Worm (Caenorhabditis elegans): ENCODE results near the gene B0432.11.

DNA sequence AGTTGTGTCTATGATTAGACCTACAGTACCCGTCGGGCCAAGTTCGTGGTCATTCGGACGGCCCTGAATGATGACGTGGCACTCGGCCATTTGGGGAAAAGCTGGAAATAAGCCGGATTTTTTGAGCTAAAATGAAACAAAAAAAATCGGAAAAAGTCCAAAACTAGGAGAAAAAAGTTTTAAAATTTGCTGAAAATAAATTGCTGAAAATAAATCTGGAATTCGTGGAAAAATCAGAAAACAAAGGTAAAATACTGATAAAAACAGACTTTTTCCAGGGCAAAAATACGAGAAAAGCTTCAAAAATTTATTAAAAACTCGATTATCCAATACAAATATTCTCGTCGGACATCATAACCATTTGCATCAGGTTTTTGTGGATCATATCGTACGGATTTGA is 10.9 kb downstream of the B0432.11 start, which contains the start of gene B0432.9:
- TF ChIP-seq dao-5 (tag; optimal IDR thresholded peaks at IDR 0.05) (no peak), him-1 (tag; optimal IDR thresholded peaks at IDR 0.05) (no peak), W03F9.2 (tag; optimal IDR thresholded peaks at IDR 0.05) (no peak)

Data from whole organism, L4/young adult.